Worm (Caenorhabditis elegans) whole organism, mixed stage, embryonic: ENCODE data around the gene K06A9.1.

Experiments used
- bed-3 ChIP-seq: fragments of 200-800 bp; sonication (Bioruptor generic); optimal IDR thresholded peaks from 3 replicates; lab custom pipeline; 2018; ENCODE audit warnings: mild to moderate bottlenecking, missing genetic modification characterization, moderate library complexity, missing compliant biosample characterization
- blmp-1 ChIP-seq: fragments of 150-350 bp; optimal IDR thresholded peaks from 2 replicates; lab custom pipeline; 2014; ENCODE audit warnings: missing biosample characterization, missing genetic modification characterization
- ces-1 ChIP-seq: fragments of 150-350 bp; optimal IDR thresholded peaks from 2 replicates; lab custom pipeline; 2014; ENCODE audit warnings: missing biosample characterization, missing genetic modification reagents, missing genetic modification characterization
- hlh-1 ChIP-seq: fragments of 150-350 bp; optimal IDR thresholded peaks from 2 replicates; lab custom pipeline; 2014; ENCODE audit warnings: missing biosample characterization, missing genetic modification reagents, missing genetic modification characterization
- lsy-2 ChIP-seq: fragments of 150-350 bp; optimal IDR thresholded peaks from 2 replicates; lab custom pipeline; 2014; ENCODE audit warnings: missing biosample characterization, missing genetic modification characterization
- mls-2 ChIP-seq: sonication (generic microtip); optimal IDR thresholded peaks from 2 replicates; lab custom pipeline; 2016; ENCODE audit warnings: mild to moderate bottlenecking, missing genetic modification characterization, moderate library complexity, missing compliant biosample characterization
- nhr-12 ChIP-seq: fragments of 150-350 bp; optimal IDR thresholded peaks from 2 replicates; lab custom pipeline; 2014; ENCODE audit warnings: missing biosample characterization, missing genetic modification characterization
- nhr-2 ChIP-seq: fragments of 150-350 bp; optimal IDR thresholded peaks from 2 replicates; lab custom pipeline; 2014; ENCODE audit warnings: missing biosample characterization, missing genetic modification characterization
- nhr-28 ChIP-seq: fragments of 150-350 bp; optimal IDR thresholded peaks from 2 replicates; lab custom pipeline; 2014; ENCODE audit warnings: missing biosample characterization, missing genetic modification characterization
- pha-4 ChIP-seq: fragments of 150-350 bp; optimal IDR thresholded peaks from 2 replicates; lab custom pipeline; 2018; ENCODE audit warnings: missing biosample characterization, missing genetic modification reagents, missing genetic modification characterization
- unc-39 ChIP-seq: fragments of 150-350 bp; optimal IDR thresholded peaks from 2 replicates; lab custom pipeline; 2014; ENCODE audit warnings: missing biosample characterization, missing genetic modification characterization
- unc-62 ChIP-seq: fragments of 150-350 bp; optimal IDR thresholded peaks from 2 replicates; lab custom pipeline; 2014; ENCODE audit warnings: missing biosample characterization, missing genetic modification reagents, missing genetic modification characterization
- zip-8 ChIP-seq: fragments of 150-350 bp; optimal IDR thresholded peaks from 2 replicates; lab custom pipeline; 2014; ENCODE audit warnings: missing biosample characterization, missing genetic modification characterization

- TF ChIP-seq unc-62 (GFP tag; lab: Kevin White, UChicago) (no peak), pha-4 (tag; lab: Kevin White, UChicago) (no peak), hlh-1 (tag; lab: Kevin White, UChicago) (no peak), blmp-1 (tag; lab: Kevin White, UChicago) (no peak), nhr-2 (tag; lab: Kevin White, UChicago) (no peak), zip-8 (tag; lab: Kevin White, UChicago) (no peak), mls-2 (tag; lab: Kevin White, UChicago) (no peak), nhr-12 (tag; lab: Kevin White, UChicago) (no peak), nhr-28 (tag; lab: Kevin White, UChicago) (no peak), lsy-2 (tag; lab: Kevin White, UChicago) (no peak), unc-39 (tag; lab: Kevin White, UChicago) (no peak), ces-1 (no peak), bed-3 (GFP tag; lab: Kevin White, UChicago) (no peak)
Observed at ce11 chrX:1603709-1604108, 56.4 kb downstream of the K06A9.1 start.
